Fruit fly (Drosophila melanogaster): ENCODE measurements around the gene Prosbeta3.

Prosbeta3 gene

dm6 chr3R:9033619-9034401 lies 27.8 kb upstream of the Prosbeta3 start (continued):
- no peak; the same call in 1 of the 2 replicates for TF ChIP-seq H2.0 (GFP tag; IDR thresholded peaks at IDR 0.05)
- no peak for TF ChIP-seq CG12236 (GFP tag; optimal IDR thresholded peaks at IDR 0.05)
- peak; percentile 94 for TF ChIP-seq CG2678 (tag; optimal IDR thresholded peaks at IDR 0.05)
- TF ChIP-seq slp2 (GFP tag; optimal IDR thresholded peaks at IDR 0.05) = no peak
- peak; percentile 64 for TF ChIP-seq D19B (GFP tag; optimal IDR thresholded peaks at IDR 0.05)
- TF ChIP-seq vvl (GFP tag; IDR thresholded peaks at IDR 0.05) = peak; percentile 37; the same call in 1 of the 2 replicates
- peak; percentile 92 for TF ChIP-seq Jarid2 (GFP tag; optimal IDR thresholded peaks at IDR 0.05)
- TF ChIP-seq CG32767 (GFP tag; IDR thresholded peaks at IDR 0.05) = peak; percentile 70; the same call in 1 of the 2 replicates
- TF ChIP-seq nau (GFP tag; optimal IDR thresholded peaks at IDR 0.05) = peak; percentile 80
- TF ChIP-seq sens (GFP tag) = peak; percentile 96
- peak; percentile 46 for TF ChIP-seq Atf-2 (GFP tag; optimal IDR thresholded peaks at IDR 0.05)
- peak; percentile 29 for TF ChIP-seq CG10654 (GFP tag; optimal IDR thresholded peaks at IDR 0.05)
- no peak for TF ChIP-seq fd64A (GFP tag; optimal IDR thresholded peaks at IDR 0.05)
- no peak for TF ChIP-seq CG1024 (GFP tag; IDR thresholded peaks at IDR 0.05)
- TF ChIP-seq dimm (GFP tag; IDR thresholded peaks at IDR 0.05) = no peak
- TF ChIP-seq CG4820 (GFP tag; optimal IDR thresholded peaks at IDR 0.05) = peak; percentile 48
- peak; percentile 55 for TF ChIP-seq corto (GFP tag; optimal IDR thresholded peaks at IDR 0.05)
- no peak for TF ChIP-seq CG11696 (GFP tag; IDR thresholded peaks at IDR 0.05)
- TF ChIP-seq Dad (GFP tag; optimal IDR thresholded peaks at IDR 0.05) = peak; percentile 47
- TF ChIP-seq Neu2 (GFP tag; optimal IDR thresholded peaks at IDR 0.05; ENCODE audit: borderline replicate concordance) = no peak
- TF ChIP-seq Bgb (GFP tag; IDR thresholded peaks at IDR 0.05; ENCODE audit: partially characterized antibody) = peak; percentile 50; the same call in 1 of the 2 replicates
- TF ChIP-seq CG11456 (GFP tag; IDR thresholded peaks at IDR 0.05) = no peak
- TF ChIP-seq CG6765 (GFP tag; optimal IDR thresholded peaks at IDR 0.05) = peak; percentile 81
- TF ChIP-seq cg (GFP tag; optimal IDR thresholded peaks at IDR 0.05) = no peak
- TF ChIP-seq rib (GFP tag; IDR thresholded peaks at IDR 0.05) = peak; percentile 29; the same call in 1 of the 2 replicates
- TF ChIP-seq Dref (GFP tag; IDR thresholded peaks at IDR 0.05) = no peak
- TF ChIP-seq Hand (GFP tag; optimal IDR thresholded peaks at IDR 0.05) = peak; percentile 83
- TF ChIP-seq E2f2 (GFP tag; IDR thresholded peaks at IDR 0.05) = 0 out of 2 replicates have a peak, but pooled peaks have one; percentile 37
- no peak for TF ChIP-seq CG10959 (GFP tag; IDR thresholded peaks at IDR 0.05)
- peak; percentile 59 for TF ChIP-seq CG8359 (GFP tag; optimal IDR thresholded peaks at IDR 0.05; ENCODE audit: borderline replicate concordance)
- no peak for TF ChIP-seq CG4617 (GFP tag; optimal IDR thresholded peaks at IDR 0.05; ENCODE audit: borderline replicate concordance)
- peak; percentile 93 for TF ChIP-seq Sox100B (GFP tag; optimal IDR thresholded peaks at IDR 0.05)
- no peak for TF ChIP-seq gfzf (GFP tag; optimal IDR thresholded peaks at IDR 0.05)
- TF ChIP-seq YL-1 (GFP tag; optimal IDR thresholded peaks at IDR 0.05) = peak; percentile 81
- TF ChIP-seq CG10209 (GFP tag; optimal IDR thresholded peaks at IDR 0.05) = peak; percentile 82
- TF ChIP-seq CG11085 (GFP tag; IDR thresholded peaks at IDR 0.05) = no peak
- TF ChIP-seq CG4328 (GFP tag; optimal IDR thresholded peaks at IDR 0.05) = peak; percentile 81
- peak; percentile 77 for TF ChIP-seq CG5180 (GFP tag; optimal IDR thresholded peaks at IDR 0.05)
- peak; percentile 43 for TF ChIP-seq CG10462 (GFP tag; optimal IDR thresholded peaks at IDR 0.05)
- TF ChIP-seq CG10979 (tag; optimal IDR thresholded peaks at IDR 0.05) = peak; percentile 85
- TF ChIP-seq ro (GFP tag; IDR thresholded peaks at IDR 0.05) = no peak
- TF ChIP-seq CG6689 (GFP tag; IDR thresholded peaks at IDR 0.05) = peak; percentile 72
- no peak for TF ChIP-seq B-H1 (GFP tag; IDR thresholded peaks at IDR 0.05)
- TF ChIP-seq NK7.1 (GFP tag; optimal IDR thresholded peaks at IDR 0.05) = no peak
- TF ChIP-seq dysf (GFP tag; IDR thresholded peaks at IDR 0.05) = peak; percentile 79
- TF ChIP-seq toy (GFP tag; IDR thresholded peaks at IDR 0.05) = no peak
- no peak for TF ChIP-seq usp (GFP tag; optimal IDR thresholded peaks at IDR 0.05)
- TF ChIP-seq CG3995 (GFP tag; optimal IDR thresholded peaks at IDR 0.05) = peak; percentile 22
- TF ChIP-seq aop (GFP tag; IDR thresholded peaks at IDR 0.05) = no peak
- TF ChIP-seq sisA (GFP tag; IDR thresholded peaks at IDR 0.05) = no peak

Measured in whole organism, embryonic.